Fruit fly (Drosophila melanogaster) whole organism, embryonic: ENCODE measurements around the gene CG18180.
A peak's percentile ranks its signal among the peaks of the same experiment; 100 is the strongest.

Experiments
- ATbp ChIP-seq: fragments of 200-800 bp; sonication (Bioruptor generic); optimal IDR thresholded peaks from 2 replicates; lab custom pipeline; 2017; ENCODE audit warnings: missing biosample characterization, mild to moderate bottlenecking, missing genetic modification characterization, missing genetic modification reagents
- Atf6 ChIP-seq: fragments of 200-800 bp; sonication (Bioruptor generic); IDR thresholded peaks from 2 replicates; pipeline ENCODE4 v1.3.6; 2022; ENCODE audit warnings: missing biosample characterization, missing genetic modification characterization
- CG11456 ChIP-seq: fragments of 200-800 bp; sonication (Bioruptor generic); IDR thresholded peaks from 3 replicates; pipeline ENCODE4 v1.3.6; 2022; ENCODE audit warnings: missing biosample characterization, missing genetic modification characterization
- CG12071 ChIP-seq: fragments of 200-800 bp; sonication (Bioruptor generic); optimal IDR thresholded peaks from 3 replicates; lab custom pipeline; 2018; ENCODE audit warnings: missing biosample characterization, mild to moderate bottlenecking, missing genetic modification characterization
- CG12391 ChIP-seq: fragments of 200-800 bp; sonication (Bioruptor generic); optimal IDR thresholded peaks from 3 replicates; lab custom pipeline; 2018; ENCODE audit warnings: missing biosample characterization, mild to moderate bottlenecking, missing genetic modification characterization, moderate library complexity
- CG12659 ChIP-seq: fragments of 200-800 bp; sonication (Bioruptor generic); optimal IDR thresholded peaks from 3 replicates; lab custom pipeline; 2017; ENCODE audit warnings: mild to moderate bottlenecking, missing biosample characterization, missing genetic modification reagents, missing genetic modification characterization
- CG12769 ChIP-seq: fragments of 200-800 bp; sonication (Bioruptor generic); optimal IDR thresholded peaks from 2 replicates; lab custom pipeline; 2019; ENCODE audit warnings: missing biosample characterization, mild to moderate bottlenecking, missing genetic modification characterization, moderate library complexity
- CG14710 ChIP-seq: fragments of 200-800 bp; sonication (Bioruptor generic); optimal IDR thresholded peaks from 3 replicates; lab custom pipeline; 2019; ENCODE audit warnings: missing biosample characterization, mild to moderate bottlenecking, missing genetic modification characterization, moderate library complexity
- CG18599 ChIP-seq: fragments of 200-800 bp; sonication (Bioruptor generic); optimal IDR thresholded peaks from 3 replicates; lab custom pipeline; 2017; ENCODE audit warnings: missing biosample characterization, missing genetic modification characterization, mild to moderate bottlenecking, moderate library complexity, missing genetic modification reagents
- CG2678 ChIP-seq: fragments of 200-800 bp; sonication (Bioruptor generic); optimal IDR thresholded peaks from 3 replicates; lab custom pipeline; 2019; ENCODE audit warnings: missing biosample characterization, mild to moderate bottlenecking, missing genetic modification characterization, moderate library complexity
- CG3065 ChIP-seq: fragments of 200-800 bp; sonication (Bioruptor generic); optimal IDR thresholded peaks from 2 replicates; lab custom pipeline; 2016; ENCODE audit warnings: missing biosample characterization, missing genetic modification characterization
- CG6813 ChIP-seq: fragments of 200-800 bp; sonication (Bioruptor generic); optimal IDR thresholded peaks from 2 replicates; lab custom pipeline; 2017; ENCODE audit warnings: missing biosample characterization, missing genetic modification characterization, mild to moderate bottlenecking, moderate library complexity, missing genetic modification reagents
- CG7357 ChIP-seq: fragments of 200-800 bp; sonication (Bioruptor generic); IDR thresholded peaks from 3 replicates; pipeline ENCODE4 v1.3.6; 2022; ENCODE audit warnings: missing biosample characterization, missing genetic modification characterization
- Dfd ChIP-seq, 2 experiments: fragments of >200 bp; optimal IDR thresholded peaks; 2 replicates each; lab custom pipeline; 2017; ENCODE audit warnings: missing biosample characterization in 2 of 2, missing genetic modification characterization in 2 of 2
- HLH4C ChIP-seq: fragments of 200-800 bp; sonication (Bioruptor generic); IDR thresholded peaks from 3 replicates; pipeline ENCODE4 v1.3.6; 2022; ENCODE audit warnings: missing biosample characterization, missing genetic modification characterization; ENCODE audit not compliant: partially characterized antibody
- Hmr ChIP-seq: fragments of 200-800 bp; sonication (Bioruptor generic); optimal IDR thresholded peaks from 3 replicates; lab custom pipeline; 2017; ENCODE audit warnings: mild to moderate bottlenecking, missing biosample characterization, missing genetic modification reagents, missing genetic modification characterization
- Hr51 ChIP-seq, 2 experiments: fragments of 200-800 bp; sonication (Bioruptor generic); optimal IDR thresholded peaks; 2 replicates in 1 of 2; 3 replicates in 1 of 2; lab custom pipeline; 2016 to 2018; ENCODE audit warnings: missing biosample characterization in 2 of 2, missing genetic modification characterization in 2 of 2, mild to moderate bottlenecking in 1 of 2, moderate library complexity in 1 of 2
- Jarid2 ChIP-seq: fragments of 200-800 bp; sonication (Bioruptor generic); optimal IDR thresholded peaks from 3 replicates; lab custom pipeline; 2017; ENCODE audit warnings: mild to moderate bottlenecking, missing biosample characterization, missing genetic modification reagents, missing genetic modification characterization
- Myb ChIP-seq: fragments of 200-800 bp; sonication (Bioruptor generic); optimal IDR thresholded peaks from 2 replicates; lab custom pipeline; 2016; ENCODE audit warnings: missing biosample characterization, missing genetic modification characterization
- Nf-YB ChIP-seq: fragments of 200-800 bp; sonication (Bioruptor generic); optimal IDR thresholded peaks from 3 replicates; lab custom pipeline; 2019; ENCODE audit warnings: missing biosample characterization, mild to moderate bottlenecking, missing genetic modification characterization, moderate library complexity
- Opbp ChIP-seq: fragments of 200-800 bp; sonication (Bioruptor generic); IDR thresholded peaks from 3 replicates; pipeline ENCODE4 v1.3.6; 2022; ENCODE audit warnings: missing biosample characterization, missing genetic modification characterization; ENCODE audit not compliant: partially characterized antibody
- Pdp1 ChIP-seq, 2 experiments: fragments of 200-800 bp; sonication (Bioruptor generic); optimal IDR thresholded peaks; 3 replicates each; lab custom pipeline; 2016; ENCODE audit warnings: missing biosample characterization in 2 of 2, missing genetic modification characterization in 2 of 2, mild to moderate bottlenecking in 1 of 2, moderate library complexity in 1 of 2
- Ptx1 ChIP-seq: fragments of 200-800 bp; sonication (Bioruptor generic); IDR thresholded peaks from 2 replicates; pipeline ENCODE4 v1.3.6; 2022; ENCODE audit warnings: missing biosample characterization, missing genetic modification characterization
- Xrp1 ChIP-seq: fragments of 200-800 bp; sonication (Bioruptor generic); IDR thresholded peaks from 2 replicates; pipeline ENCODE4 v1.3.6; 2022; ENCODE audit warnings: missing biosample characterization, missing genetic modification characterization
- amos ChIP-seq: fragments of 200-800 bp; sonication (Bioruptor generic); IDR thresholded peaks from 2 replicates; pipeline ENCODE4 v1.3.6; 2022; ENCODE audit warnings: missing biosample characterization, missing genetic modification characterization; ENCODE audit not compliant: partially characterized antibody
- chinmo ChIP-seq: fragments of 200-800 bp; sonication (Bioruptor generic); IDR thresholded peaks from 4 replicates; pipeline ENCODE4 v1.3.6; 2022; ENCODE audit warnings: missing biosample characterization, missing genetic modification characterization; ENCODE audit not compliant: partially characterized antibody
- fd102C ChIP-seq: fragments of 200-800 bp; sonication (Bioruptor generic); optimal IDR thresholded peaks from 2 replicates; lab custom pipeline; 2018; ENCODE audit warnings: missing biosample characterization, mild to moderate bottlenecking, missing genetic modification characterization, moderate library complexity
- fu2 ChIP-seq: fragments of 200-800 bp; sonication (Bioruptor generic); optimal IDR thresholded peaks from 2 replicates; lab custom pipeline; 2016; ENCODE audit warnings: missing biosample characterization, missing genetic modification characterization
- hkb ChIP-seq, 2 experiments: fragments of 200-800 bp in 1 of 2; fragments of >200 bp in 1 of 2; sonication (Bioruptor generic) in 1 of 2; IDR thresholded peaks in 1 of 2; optimal IDR thresholded peaks in 1 of 2; 2 replicates each; pipeline versions ENCODE4 v1.3.6 to Lab custom; 2017 to 2022; ENCODE audit warnings: missing biosample characterization in 1 of 2, missing genetic modification characterization in 1 of 2
- kah ChIP-seq: fragments of 200-800 bp; sonication (Bioruptor generic); optimal IDR thresholded peaks from 2 replicates; lab custom pipeline; 2018; ENCODE audit warnings: missing biosample characterization, mild to moderate bottlenecking, missing genetic modification characterization
- kni ChIP-seq: fragments of 200-800 bp; sonication (Bioruptor generic); optimal IDR thresholded peaks from 3 replicates; lab custom pipeline; 2017; ENCODE audit warnings: mild to moderate bottlenecking, missing biosample characterization, missing genetic modification reagents, missing genetic modification characterization
- mirr ChIP-seq: fragments of 200-800 bp; sonication (Bioruptor generic); optimal IDR thresholded peaks from 3 replicates; lab custom pipeline; 2018; ENCODE audit warnings: missing biosample characterization, mild to moderate bottlenecking, missing genetic modification characterization
- nerfin-2 ChIP-seq: fragments of 200-800 bp; sonication (Bioruptor generic); IDR thresholded peaks from 2 replicates; pipeline ENCODE4 v1.3.6; 2022; ENCODE audit warnings: missing biosample characterization, missing genetic modification characterization; ENCODE audit not compliant: partially characterized antibody
- nom ChIP-seq: fragments of 200-800 bp; sonication (Bioruptor generic); optimal IDR thresholded peaks from 2 replicates; lab custom pipeline; 2017; ENCODE audit warnings: missing biosample characterization, missing genetic modification characterization, mild to moderate bottlenecking, moderate library complexity, missing genetic modification reagents
- org-1 ChIP-seq: fragments of 200-800 bp; sonication (Bioruptor generic); optimal IDR thresholded peaks from 2 replicates; lab custom pipeline; 2017; ENCODE audit warnings: missing biosample characterization, missing genetic modification characterization
- peb ChIP-seq: fragments of 200-800 bp; sonication (Bioruptor generic); IDR thresholded peaks from 2 replicates; pipeline ENCODE4 v1.3.6; 2022; ENCODE audit warnings: missing biosample characterization, missing genetic modification characterization
- sens ChIP-seq: fragments of 200-800 bp; sonication (Bioruptor generic); peaks from one replicate; lab custom pipeline; 2016; ENCODE audit warnings: missing biosample characterization, missing genetic modification characterization
- shn ChIP-seq: fragments of 200-800 bp; sonication (Bioruptor generic); optimal IDR thresholded peaks from 3 replicates; lab custom pipeline; 2016; ENCODE audit warnings: missing biosample characterization, missing genetic modification characterization
- slou ChIP-seq: fragments of 200-800 bp; sonication (Bioruptor generic); optimal IDR thresholded peaks from 3 replicates; lab custom pipeline; 2016; ENCODE audit warnings: missing biosample characterization, missing genetic modification characterization
- sob ChIP-seq: fragments of 200-800 bp; sonication (Bioruptor generic); IDR thresholded peaks from 2 replicates; pipeline ENCODE4 v1.3.6; 2022; ENCODE audit warnings: missing biosample characterization, missing genetic modification characterization
- trh ChIP-seq: fragments of 200-800 bp; sonication (Bioruptor generic); optimal IDR thresholded peaks from 2 replicates; lab custom pipeline; 2016; ENCODE audit warnings: missing biosample characterization, missing genetic modification characterization
- wor ChIP-seq: fragments of 200-800 bp; sonication (Bioruptor generic); IDR thresholded peaks from 2 replicates; pipeline ENCODE4 v1.3.6; 2022; ENCODE audit warnings: missing biosample characterization, missing genetic modification characterization
- zen2 ChIP-seq: fragments of 200-800 bp; sonication (Bioruptor generic); IDR thresholded peaks from 3 replicates; pipeline ENCODE4 v1.3.6; 2022; ENCODE audit warnings: missing biosample characterization, missing genetic modification characterization; ENCODE audit not compliant: partially characterized antibody

CG18180 gene

DNA sequence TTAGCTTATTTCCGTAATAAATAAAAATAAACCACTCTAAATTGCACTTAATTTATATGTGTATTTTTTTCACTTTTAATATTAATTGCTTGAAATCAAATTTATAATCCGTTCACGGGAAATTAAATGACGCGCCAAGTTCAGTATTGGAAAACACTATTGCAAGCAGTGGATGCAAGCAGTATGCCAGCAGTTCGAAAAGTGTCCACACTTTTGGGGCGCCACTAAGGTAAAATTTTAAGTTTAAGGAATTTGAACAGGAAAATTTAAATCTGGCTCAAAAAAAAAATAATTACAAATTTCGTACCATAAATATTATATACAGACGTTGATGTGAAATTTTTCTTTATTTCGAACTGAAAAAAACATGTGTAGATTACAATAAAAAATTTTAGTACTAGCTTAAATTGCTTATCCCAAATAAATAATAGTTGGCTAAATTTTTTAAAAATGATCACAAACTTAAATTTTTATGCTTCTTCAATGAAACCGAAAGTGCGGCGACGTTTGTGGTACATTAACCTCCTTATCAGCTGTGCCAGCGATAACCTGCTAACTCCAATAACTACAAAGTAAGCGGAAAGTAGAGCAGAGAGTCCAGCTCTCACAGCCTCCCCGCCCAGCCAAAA lies 26.7 kb upstream of the CG18180 start (continued):
- TF ChIP-seq Pdp1 (GFP tag; optimal IDR thresholded peaks at IDR 0.05; lab: Kevin White, UChicago) (peak in 1 of 2 experiments; percentile 66), kah (GFP tag; lab: Kevin White, UChicago) (no peak), slou (GFP tag; lab: Kevin White, UChicago) (peak; percentile 20)

DNA sequence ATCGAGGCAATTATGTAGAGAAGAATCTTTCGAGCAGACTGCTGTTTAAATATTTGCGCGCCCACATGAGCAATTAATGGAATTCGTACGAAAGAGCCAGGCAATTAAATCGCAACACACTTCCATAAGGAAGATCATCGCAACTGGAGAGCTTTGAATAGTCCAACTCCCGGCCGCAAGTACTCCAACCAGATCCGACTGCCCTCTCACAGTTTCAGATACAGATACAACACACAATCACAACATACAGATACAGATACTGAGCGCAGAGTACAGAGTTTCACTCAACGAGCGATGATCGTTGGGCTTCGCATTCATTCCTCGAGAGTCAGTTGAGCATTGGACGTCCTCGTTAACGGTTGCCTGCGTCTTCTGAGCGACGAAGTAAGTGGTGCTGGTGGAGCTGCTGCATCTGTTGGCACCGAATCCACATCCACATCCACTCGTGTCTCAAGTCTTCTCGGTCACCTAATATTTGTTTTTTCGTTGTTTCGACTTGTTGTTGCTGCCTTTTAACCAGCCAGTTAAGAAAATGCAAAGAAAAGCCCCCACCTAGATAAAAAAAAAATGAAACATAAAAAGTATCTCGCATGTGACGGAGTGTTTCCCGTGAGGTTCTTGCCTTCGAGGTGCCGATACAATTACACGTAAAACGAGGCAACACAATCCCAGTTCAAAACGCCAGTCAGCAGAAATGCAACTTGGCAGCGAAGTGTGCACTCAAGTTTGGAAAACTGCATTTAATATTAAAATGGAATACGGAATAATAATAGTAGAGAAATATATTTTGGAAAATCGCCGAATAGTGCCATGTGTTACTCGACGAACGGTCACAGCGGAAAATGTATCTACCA lies 26.0 kb upstream of the CG18180 start, which contains the start of gene LanB2:
TSS of gene LanB2 (plus strand) at position 326 of the 854 bp plus-strand sequence.
- TF ChIP-seq CG14710 (tag; lab: Kevin White, UChicago) (peak; percentile 11), Xrp1 (no peak), Atf6 (GFP tag; lab: Robert Waterston, UW) (peak; percentile 46; the same call in 1 of the 2 replicates), CG7357 (GFP tag; lab: Robert Waterston, UW) (no peak; the same call in 2 of the 3 replicates), peb (GFP tag; lab: Robert Waterston, UW) (no peak), nom (GFP tag; lab: Kevin White, UChicago) (peak; percentile 79), kni (peak; percentile 80), Opbp (GFP tag; lab: Robert Waterston, UW) (peak; percentile 61; the same call in 2 of the 3 replicates), Nf-YB (peak; percentile 0), Dfd (GFP tag; optimal IDR thresholded peaks at IDR 0.05; lab: Kevin White, UChicago) (no peak), CG18599 (GFP tag; lab: Kevin White, UChicago) (peak; percentile 54), fd102C (GFP tag; lab: Kevin White, UChicago) (peak; percentile 14), nerfin-2 (GFP tag; lab: Robert Waterston, UW) (no peak), Myb (GFP tag; lab: Kevin White, UChicago) (no peak), amos (GFP tag; lab: Robert Waterston, UW) (peak; percentile 28; the same call in 1 of the 2 replicates), CG6813 (GFP tag; lab: Kevin White, UChicago) (peak; percentile 43), fu2 (no peak), mirr (GFP tag; lab: Kevin White, UChicago) (peak; percentile 43), Ptx1 (GFP tag; lab: Robert Waterston, UW) (no peak), org-1 (GFP tag; lab: Kevin White, UChicago) (peak; percentile 17), CG12391 (tag; lab: Kevin White, UChicago) (no peak), chinmo (GFP tag; lab: Robert Waterston, UW) (peak; percentile 63; the same call in 1 of the 4 replicates), Hr51 (GFP tag; optimal IDR thresholded peaks at IDR 0.05; lab: Kevin White, UChicago) (no peak), trh (GFP tag; lab: Kevin White, UChicago) (no peak), CG12071 (GFP tag; lab: Kevin White, UChicago) (peak; percentile 54), CG12769 (tag; lab: Kevin White, UChicago) (peak; percentile 84), CG2678 (tag; lab: Kevin White, UChicago) (peak; percentile 15), CG12659 (GFP tag; lab: Kevin White, UChicago) (no peak), CG11456 (GFP tag; lab: Robert Waterston, UW) (no peak), zen2 (peak; percentile 39; the same call in 1 of the 3 replicates), sob (GFP tag; lab: Robert Waterston, UW) (peak; percentile 35; the same call in 1 of the 2 replicates), Hmr (GFP tag; lab: Kevin White, UChicago) (peak; percentile 39), wor (no peak), CG3065 (no peak), Jarid2 (GFP tag; lab: Kevin White, UChicago) (peak; percentile 83), sens (GFP tag; lab: Kevin White, UChicago) (no peak), HLH4C (GFP tag; lab: Robert Waterston, UW) (peak; percentile 25; the same call in 1 of the 3 replicates), shn (GFP tag; lab: Kevin White, UChicago) (no peak), hkb (optimal IDR thresholded peaks at IDR 0.05; lab: Kevin White, UChicago) (no peak), hkb (GFP tag; IDR thresholded peaks at IDR 0.05; lab: Robert Waterston, UW) (peak; percentile 38; the same call in 1 of the 2 replicates), ATbp (GFP tag; lab: Kevin White, UChicago) (no peak)
